Fruit fly (Drosophila melanogaster) whole organism, embryonic: Measurements from ENCODE around the gene Mkp3.
A peak's percentile ranks its signal among the peaks of the same experiment; 100 is the strongest.

ENCODE experiments used
- CG10462 ChIP-seq: fragments of 200-800 bp; sonication (Bioruptor generic); optimal IDR thresholded peaks from 2 replicates; lab custom pipeline; 2016; ENCODE audit warnings: missing biosample characterization, missing genetic modification characterization
- CG10543 ChIP-seq: fragments of 200-800 bp; sonication (Bioruptor generic); optimal IDR thresholded peaks from 3 replicates; lab custom pipeline; 2017; ENCODE audit warnings: missing biosample characterization, mild to moderate bottlenecking, missing genetic modification characterization, moderate library complexity
- CG10565 ChIP-seq: fragments of 200-800 bp; sonication (Bioruptor generic); optimal IDR thresholded peaks from 3 replicates; lab custom pipeline; 2016; ENCODE audit warnings: missing biosample characterization, mild to moderate bottlenecking, missing genetic modification characterization
- CG11696 ChIP-seq: fragments of 200-800 bp; sonication (Bioruptor generic); IDR thresholded peaks from 2 replicates; pipeline ENCODE4 v1.3.6; 2022; ENCODE audit warnings: missing biosample characterization, missing genetic modification characterization
- CG12391 ChIP-seq: fragments of 200-800 bp; sonication (Bioruptor generic); optimal IDR thresholded peaks from 3 replicates; lab custom pipeline; 2018; ENCODE audit warnings: missing biosample characterization, mild to moderate bottlenecking, missing genetic modification characterization, moderate library complexity
- CG13296 ChIP-seq: fragments of 200-800 bp; sonication (Bioruptor generic); optimal IDR thresholded peaks from 3 replicates; lab custom pipeline; 2018; ENCODE audit warnings: missing biosample characterization, mild to moderate bottlenecking, missing genetic modification characterization
- CG14014 ChIP-seq: fragments of 200-800 bp; sonication (Bioruptor generic); IDR thresholded peaks from 2 replicates; pipeline ENCODE4 v1.3.6; 2022; ENCODE audit warnings: missing biosample characterization, missing genetic modification characterization
- CG14860 ChIP-seq: fragments of 200-800 bp; sonication (Bioruptor generic); IDR thresholded peaks from 3 replicates; pipeline ENCODE4 v1.3.6; 2022; ENCODE audit warnings: missing biosample characterization, missing genetic modification characterization; ENCODE audit not compliant: partially characterized antibody
- CG15479 ChIP-seq: fragments of 200-800 bp; sonication (Bioruptor generic); optimal IDR thresholded peaks from 3 replicates; lab custom pipeline; 2019; ENCODE audit warnings: missing biosample characterization, mild to moderate bottlenecking, missing genetic modification characterization, moderate library complexity
- CG15514 ChIP-seq: fragments of 200-800 bp; sonication (Bioruptor generic); optimal IDR thresholded peaks from 3 replicates; lab custom pipeline; 2017; ENCODE audit warnings: missing biosample characterization, missing genetic modification characterization, mild to moderate bottlenecking, moderate library complexity, missing genetic modification reagents
- CG2199 ChIP-seq: fragments of 200-800 bp; sonication (Bioruptor generic); IDR thresholded peaks from 3 replicates; pipeline ENCODE4 v1.3.6; 2022; ENCODE audit warnings: missing biosample characterization, missing genetic modification characterization
- CG2875 ChIP-seq: fragments of 200-800 bp; sonication (Bioruptor generic); optimal IDR thresholded peaks from 2 replicates; lab custom pipeline; 2017; ENCODE audit warnings: missing biosample characterization, mild to moderate bottlenecking, missing genetic modification characterization, missing genetic modification reagents
- CG3847 ChIP-seq: fragments of 200-800 bp; sonication (Bioruptor generic); IDR thresholded peaks from 2 replicates; pipeline ENCODE4 v1.3.6; 2022; ENCODE audit warnings: missing biosample characterization, missing genetic modification characterization
- CG4424 ChIP-seq: fragments of 200-800 bp; sonication (Bioruptor generic); optimal IDR thresholded peaks from 3 replicates; lab custom pipeline; 2016; ENCODE audit warnings: missing biosample characterization, missing genetic modification characterization
- CG8290 ChIP-seq, 3 experiments: fragments of 200-800 bp; sonication (Bioruptor generic); optimal IDR thresholded peaks; 2 replicates each; lab custom pipeline; 2016 to 2019; ENCODE audit warnings: missing biosample characterization in 3 of 3, missing genetic modification characterization in 3 of 3, mild to moderate bottlenecking in 2 of 3, moderate library complexity in 1 of 3
- CG8388 ChIP-seq: fragments of 200-800 bp; sonication (Bioruptor generic); optimal IDR thresholded peaks from 2 replicates; lab custom pipeline; 2019; ENCODE audit warnings: missing biosample characterization, mild to moderate bottlenecking, missing genetic modification characterization, moderate library complexity
- CHES-1-like ChIP-seq: fragments of 200-800 bp; sonication (Bioruptor generic); optimal IDR thresholded peaks from 2 replicates; lab custom pipeline; 2016; ENCODE audit warnings: missing biosample characterization, missing genetic modification characterization
- Chrac-16 ChIP-seq: fragments of 200-800 bp; sonication (Bioruptor generic); optimal IDR thresholded peaks from 3 replicates; lab custom pipeline; 2016; ENCODE audit warnings: missing biosample characterization, missing genetic modification characterization
- CkIIα-i1 ChIP-seq: fragments of 200-800 bp; sonication (Bioruptor generic); IDR thresholded peaks from 2 replicates; pipeline ENCODE4 v1.3.6; 2022; ENCODE audit warnings: missing biosample characterization, missing genetic modification characterization
- Doc2 ChIP-seq: fragments of 200-800 bp; sonication (Bioruptor generic); IDR thresholded peaks from 2 replicates; pipeline ENCODE4 v1.3.6; 2022; ENCODE audit warnings: missing biosample characterization, missing genetic modification characterization
- Dref ChIP-seq: fragments of 200-800 bp; sonication (Bioruptor generic); IDR thresholded peaks from 2 replicates; pipeline ENCODE4 v1.3.6; 2022; ENCODE audit warnings: missing biosample characterization, missing genetic modification characterization
- H2.0 ChIP-seq: fragments of 200-800 bp; sonication (Bioruptor generic); IDR thresholded peaks from 2 replicates; pipeline ENCODE4 v1.3.6; 2022; ENCODE audit warnings: missing biosample characterization, missing genetic modification characterization
- HLH54F ChIP-seq: fragments of 200-800 bp; sonication (Bioruptor generic); optimal IDR thresholded peaks from 3 replicates; lab custom pipeline; 2016; ENCODE audit warnings: missing biosample characterization, missing genetic modification characterization
- Jarid2 ChIP-seq: fragments of 200-800 bp; sonication (Bioruptor generic); optimal IDR thresholded peaks from 3 replicates; lab custom pipeline; 2017; ENCODE audit warnings: mild to moderate bottlenecking, missing biosample characterization, missing genetic modification reagents, missing genetic modification characterization
- MESR4 ChIP-seq: fragments of 200-800 bp; sonication (Bioruptor generic); optimal IDR thresholded peaks from 2 replicates; lab custom pipeline; 2018; ENCODE audit warnings: missing biosample characterization, mild to moderate bottlenecking, missing genetic modification characterization, moderate library complexity
- Nf-YB ChIP-seq: fragments of 200-800 bp; sonication (Bioruptor generic); optimal IDR thresholded peaks from 3 replicates; lab custom pipeline; 2019; ENCODE audit warnings: missing biosample characterization, mild to moderate bottlenecking, missing genetic modification characterization, moderate library complexity
- NfI ChIP-seq: fragments of 200-800 bp; sonication (Bioruptor generic); optimal IDR thresholded peaks from 3 replicates; lab custom pipeline; 2018; ENCODE audit warnings: missing biosample characterization, mild to moderate bottlenecking, missing genetic modification characterization, moderate library complexity
- Ptx1 ChIP-seq: fragments of 200-800 bp; sonication (Bioruptor generic); IDR thresholded peaks from 2 replicates; pipeline ENCODE4 v1.3.6; 2022; ENCODE audit warnings: missing biosample characterization, missing genetic modification characterization
- YL-1 ChIP-seq: fragments of 200-800 bp; sonication (Bioruptor generic); optimal IDR thresholded peaks from 3 replicates; lab custom pipeline; 2017; ENCODE audit warnings: missing biosample characterization, mild to moderate bottlenecking, missing genetic modification characterization
- al ChIP-seq: fragments of 200-800 bp; sonication (Bioruptor generic); IDR thresholded peaks from 2 replicates; pipeline ENCODE4 v1.3.6; 2022; ENCODE audit warnings: missing biosample characterization, missing genetic modification characterization
- aop ChIP-seq: fragments of 200-800 bp; sonication (Bioruptor generic); IDR thresholded peaks from 2 replicates; pipeline ENCODE4 v1.3.6; 2022; ENCODE audit warnings: missing biosample characterization, missing genetic modification characterization
- bab2 ChIP-seq: fragments of 200-800 bp; sonication (Bioruptor generic); optimal IDR thresholded peaks from 2 replicates; lab custom pipeline; 2016; ENCODE audit warnings: missing biosample characterization, missing genetic modification characterization
- croc ChIP-seq: fragments of 200-800 bp; sonication (Bioruptor generic); conservative IDR thresholded peaks from 3 replicates; pipeline ENCODE4 v1.3.6; 2022; ENCODE audit warnings: missing biosample characterization, missing genetic modification characterization
- dimm ChIP-seq: fragments of 200-800 bp; sonication (Bioruptor generic); IDR thresholded peaks from 2 replicates; pipeline ENCODE4 v1.3.6; 2022; ENCODE audit warnings: missing biosample characterization, missing genetic modification characterization
- hkb ChIP-seq, 2 experiments: fragments of 200-800 bp in 1 of 2; fragments of >200 bp in 1 of 2; sonication (Bioruptor generic) in 1 of 2; IDR thresholded peaks in 1 of 2; optimal IDR thresholded peaks in 1 of 2; 2 replicates each; pipeline versions ENCODE4 v1.3.6 to Lab custom; 2017 to 2022; ENCODE audit warnings: missing biosample characterization in 1 of 2, missing genetic modification characterization in 1 of 2
- jumu ChIP-seq: fragments of 200-800 bp; sonication (Bioruptor generic); optimal IDR thresholded peaks from 3 replicates; lab custom pipeline; 2016; ENCODE audit warnings: missing biosample characterization, missing genetic modification characterization
- ken ChIP-seq: fragments of 200-800 bp; sonication (Bioruptor generic); IDR thresholded peaks from 3 replicates; pipeline ENCODE4 v1.3.6; 2022; ENCODE audit warnings: missing biosample characterization, missing genetic modification characterization
- lmd ChIP-seq: fragments of 200-800 bp; sonication (Bioruptor generic); IDR thresholded peaks from 2 replicates; pipeline ENCODE4 v1.3.6; 2022; ENCODE audit warnings: missing biosample characterization, missing genetic modification characterization
- nau ChIP-seq: fragments of 200-800 bp; sonication (Bioruptor generic); optimal IDR thresholded peaks from 3 replicates; lab custom pipeline; 2017; ENCODE audit warnings: missing biosample characterization, mild to moderate bottlenecking, missing genetic modification characterization, missing genetic modification reagents
- otp ChIP-seq: fragments of 200-800 bp; sonication (Bioruptor generic); IDR thresholded peaks from 3 replicates; pipeline ENCODE4, ENCODE4 v1.3.6; 2022; ENCODE audit warnings: missing biosample characterization, missing genetic modification characterization
- pnt ChIP-seq: fragments of 200-800 bp; sonication (Bioruptor generic); optimal IDR thresholded peaks from 3 replicates; lab custom pipeline; 2016; ENCODE audit warnings: missing biosample characterization, missing genetic modification characterization
- rib ChIP-seq: fragments of 200-800 bp; sonication (Bioruptor generic); IDR thresholded peaks from 2 replicates; pipeline ENCODE4 v1.3.6; 2022; ENCODE audit warnings: missing biosample characterization, missing genetic modification characterization
- ro ChIP-seq: fragments of 200-800 bp; sonication (Bioruptor generic); IDR thresholded peaks from 2 replicates; pipeline ENCODE4 v1.3.6; 2022; ENCODE audit warnings: missing biosample characterization, missing genetic modification characterization
- salm ChIP-seq: fragments of 200-800 bp; sonication (Bioruptor generic); optimal IDR thresholded peaks from 2 replicates; lab custom pipeline; 2018; ENCODE audit warnings: missing biosample characterization, mild to moderate bottlenecking, missing genetic modification characterization
- schlank ChIP-seq: fragments of 200-800 bp; sonication (Bioruptor generic); optimal IDR thresholded peaks from 2 replicates; lab custom pipeline; 2018; ENCODE audit warnings: missing biosample characterization, mild to moderate bottlenecking, missing genetic modification characterization
- slbo ChIP-seq: fragments of 200-800 bp; sonication (Bioruptor generic); IDR thresholded peaks from 2 replicates; pipeline ENCODE4 v1.3.6; 2022; ENCODE audit warnings: missing biosample characterization, missing genetic modification characterization
- wor ChIP-seq: fragments of 200-800 bp; sonication (Bioruptor generic); IDR thresholded peaks from 2 replicates; pipeline ENCODE4 v1.3.6; 2022; ENCODE audit warnings: missing biosample characterization, missing genetic modification characterization
- z ChIP-seq: fragments of 200-800 bp; sonication (Bioruptor generic); IDR thresholded peaks from 3 replicates; pipeline ENCODE4 v1.3.6; 2022; ENCODE audit warnings: missing biosample characterization, missing genetic modification characterization
- zf30C ChIP-seq: fragments of 200-800 bp; sonication (Bioruptor generic); optimal IDR thresholded peaks from 3 replicates; lab custom pipeline; 2018; ENCODE audit warnings: missing biosample characterization, mild to moderate bottlenecking, missing genetic modification characterization

The Mkp3 gene

dm6 chr3L:19018440-19018839 is 67.8 kb downstream of the Mkp3 start (continued):
- TF ChIP-seq lmd (GFP tag; lab: Robert Waterston, UW) = peak; percentile 23; the same call in 1 of the 2 replicates
- TF ChIP-seq CHES-1-like (GFP tag; lab: Kevin White, UChicago) = no peak
- TF ChIP-seq zf30C (GFP tag; lab: Kevin White, UChicago) = no peak
- no peak for TF ChIP-seq ken
- TF ChIP-seq CG14014 = no peak; the same call in 1 of the 2 replicates
- no peak for TF ChIP-seq CG15514 (GFP tag; lab: Kevin White, UChicago)
- peak; percentile 8 for TF ChIP-seq CG4424 (GFP tag; lab: Kevin White, UChicago)
- TF ChIP-seq hkb (optimal IDR thresholded peaks at IDR 0.05; lab: Kevin White, UChicago) = no peak
- no peak for TF ChIP-seq hkb (GFP tag; IDR thresholded peaks at IDR 0.05; lab: Robert Waterston, UW)
- no peak for TF ChIP-seq CG14860 (GFP tag; lab: Robert Waterston, UW)
- no peak for TF ChIP-seq nau (GFP tag; lab: Kevin White, UChicago)
- 0 out of 3 replicates have a peak, but pooled peaks have one; percentile 44 for TF ChIP-seq CG2199 (GFP tag; lab: Robert Waterston, UW)
- peak; percentile 15 for TF ChIP-seq CG10543 (GFP tag; lab: Kevin White, UChicago)
- TF ChIP-seq rib (GFP tag; lab: Robert Waterston, UW) = peak; percentile 42; the same call in 1 of the 2 replicates
- TF ChIP-seq CG8290 (GFP tag; optimal IDR thresholded peaks at IDR 0.05; lab: Kevin White, UChicago) = no peak
- TF ChIP-seq CG8290 (tag; optimal IDR thresholded peaks at IDR 0.05; lab: Kevin White, UChicago) = peak in 1 of 2 experiments; percentile 56
- TF ChIP-seq CG15479 (GFP tag; lab: Kevin White, UChicago) = no peak
- no peak for TF ChIP-seq Doc2 (GFP tag; lab: Robert Waterston, UW)
- TF ChIP-seq bab2 (GFP tag; lab: Kevin White, UChicago) = no peak
- no peak for TF ChIP-seq MESR4
- no peak for TF ChIP-seq CG11696 (GFP tag; lab: Robert Waterston, UW)
- TF ChIP-seq CG12391 (tag; lab: Kevin White, UChicago) = no peak
- no peak for TF ChIP-seq schlank
- no peak for TF ChIP-seq dimm (GFP tag; lab: Robert Waterston, UW)
- no peak for TF ChIP-seq CG10462 (GFP tag; lab: Kevin White, UChicago)
- TF ChIP-seq Ptx1 (GFP tag; lab: Robert Waterston, UW) = no peak
- no peak for TF ChIP-seq Jarid2
- no peak for TF ChIP-seq croc
- no peak for TF ChIP-seq NfI (GFP tag; lab: Kevin White, UChicago)
- peak; percentile 66 for TF ChIP-seq slbo (GFP tag; lab: Robert Waterston, UW)
- no peak for TF ChIP-seq pnt
- TF ChIP-seq CG13296 (GFP tag; lab: Kevin White, UChicago) = no peak
- no peak for TF ChIP-seq CG2875 (GFP tag; lab: Kevin White, UChicago)
- TF ChIP-seq ro = no peak
- TF ChIP-seq Dref = no peak
- TF ChIP-seq CkIIα-i1 (GFP tag; lab: Robert Waterston, UW) = no peak
- no peak for TF ChIP-seq H2.0 (GFP tag; lab: Robert Waterston, UW)
- TF ChIP-seq HLH54F = no peak
- TF ChIP-seq YL-1 (GFP tag; lab: Kevin White, UChicago) = no peak
- 0 out of 3 replicates have a peak, but pooled peaks have one; percentile 29 for TF ChIP-seq otp (GFP tag; lab: Robert Waterston, UW)
- TF ChIP-seq aop (GFP tag; lab: Robert Waterston, UW) = 0 out of 2 replicates have a peak, but pooled peaks have one; percentile 33
- TF ChIP-seq Chrac-16 (GFP tag; lab: Kevin White, UChicago) = no peak
- no peak for TF ChIP-seq CG3847 (GFP tag; lab: Robert Waterston, UW)
- 0 out of 2 replicates have a peak, but pooled peaks have one; percentile 16 for TF ChIP-seq al
- no peak for TF ChIP-seq wor (GFP tag; lab: Robert Waterston, UW)
- TF ChIP-seq salm (tag; lab: Kevin White, UChicago) = no peak
- no peak for TF ChIP-seq jumu (GFP tag; lab: Kevin White, UChicago)
- TF ChIP-seq z = no peak
- TF ChIP-seq CG8388 (GFP tag; lab: Kevin White, UChicago) = no peak
- no peak for TF ChIP-seq CG10565
- TF ChIP-seq Nf-YB (GFP tag; lab: Kevin White, UChicago) = no peak
